Fruit fly (Drosophila melanogaster) whole organism, wandering third instar larva: ENCODE measurements around the gene CG4570.
A peak's percentile ranks its signal among the peaks of the same experiment; 100 is the strongest.

ENCODE experiments used
- Abd-B ChIP-seq: fragments of >200 bp; optimal IDR thresholded peaks from 2 replicates; lab custom pipeline; 2017; ENCODE audit warnings: missing biosample characterization, missing genetic modification characterization
- CG32264 ChIP-seq: fragments of 200-800 bp; sonication (Bioruptor generic); optimal IDR thresholded peaks from 2 replicates; lab custom pipeline; 2016; ENCODE audit warnings: missing biosample characterization, missing genetic modification characterization
- CG9705 ChIP-seq: fragments of 200-800 bp; sonication (Bioruptor generic); optimal IDR thresholded peaks from 2 replicates; lab custom pipeline; 2018; ENCODE audit warnings: missing biosample characterization, mild to moderate bottlenecking, missing genetic modification characterization
- GATAd ChIP-seq: sonication (Bioruptor generic); optimal IDR thresholded peaks from 2 replicates; lab custom pipeline; 2016; ENCODE audit warnings: missing biosample characterization, missing genetic modification characterization
- HLH106 ChIP-seq: fragments of 200-800 bp; optimal IDR thresholded peaks from 3 replicates; lab custom pipeline; 2019; ENCODE audit warnings: missing biosample characterization, mild to moderate bottlenecking, missing genetic modification characterization, moderate library complexity
- Hnf4 ChIP-seq: fragments of 200-800 bp; sonication (Bioruptor generic); optimal IDR thresholded peaks from 2 replicates; lab custom pipeline; 2016; ENCODE audit warnings: missing biosample characterization, mild to moderate bottlenecking, missing genetic modification characterization
- Hr78 ChIP-seq: fragments of >200 bp; optimal IDR thresholded peaks from 2 replicates; lab custom pipeline; 2017; ENCODE audit warnings: missing biosample characterization, missing genetic modification characterization
- Hr83 ChIP-seq: fragments of 200-300 bp; sonication (Bioruptor generic); optimal IDR thresholded peaks from 2 replicates; lab custom pipeline; 2016; ENCODE audit warnings: missing biosample characterization, mild to moderate bottlenecking, missing genetic modification characterization, moderate library complexity; ENCODE audit not compliant: poor library complexity, severe bottlenecking
- Myc ChIP-seq: fragments of >200 bp; optimal IDR thresholded peaks from 2 replicates; lab custom pipeline; 2017
- OdsH ChIP-seq: fragments of 200-800 bp; sonication (Bioruptor generic); optimal IDR thresholded peaks from 2 replicates; lab custom pipeline; 2016; ENCODE audit warnings: missing biosample characterization, mild to moderate bottlenecking, missing genetic modification characterization
- Rel ChIP-seq, 2 experiments: fragments of 200-800 bp; sonication (Bioruptor generic) in 1 of 2; optimal IDR thresholded peaks; 2 replicates in 1 of 2; 3 replicates in 1 of 2; lab custom pipeline; 2016 to 2019; ENCODE audit warnings: mild to moderate bottlenecking in 2 of 2, missing biosample characterization in 2 of 2, missing genetic modification characterization in 2 of 2, moderate library complexity in 1 of 2
- Sp1 ChIP-seq: fragments of 200-800 bp; sonication (Bioruptor generic); optimal IDR thresholded peaks from 3 replicates; lab custom pipeline; 2019; ENCODE audit warnings: missing biosample characterization, mild to moderate bottlenecking, missing genetic modification characterization, moderate library complexity
- Vsx2 ChIP-seq: fragments of 200-300, 225-300 bp; sonication (Bioruptor generic); optimal IDR thresholded peaks from 2 replicates; lab custom pipeline; 2018; ENCODE audit warnings: missing biosample characterization, missing genetic modification characterization; ENCODE audit not compliant: partially characterized antibody
- br ChIP-seq: fragments of 200-800 bp; sonication (Bioruptor generic); optimal IDR thresholded peaks from 2 replicates; lab custom pipeline; 2016; ENCODE audit warnings: missing biosample characterization, missing genetic modification characterization
- brk ChIP-seq: fragments of 200-800 bp; sonication (Bioruptor generic); optimal IDR thresholded peaks from 2 replicates; lab custom pipeline; 2016; ENCODE audit warnings: missing biosample characterization, mild to moderate bottlenecking, missing genetic modification characterization
- dl ChIP-seq, 2 experiments: fragments of 175-275, 200-275 bp in 1 of 2; fragments of 200-275 bp in 1 of 2; sonication (Bioruptor generic); optimal IDR thresholded peaks; lab custom pipeline; 2018; ENCODE audit warnings: mild to moderate bottlenecking in 2 of 2, missing biosample characterization in 2 of 2, missing genetic modification characterization in 2 of 2, moderate library complexity in 2 of 2; ENCODE audit not compliant: partially characterized antibody in 2 of 2, insufficient read depth in 1 of 2
- dmrt93B ChIP-seq: fragments of 200-800 bp; sonication (Bioruptor generic); optimal IDR thresholded peaks from 2 replicates; lab custom pipeline; 2018; ENCODE audit warnings: missing biosample characterization, mild to moderate bottlenecking, missing genetic modification characterization
- dsf ChIP-seq: sonication (Bioruptor generic); optimal IDR thresholded peaks from 2 replicates; lab custom pipeline; 2016; ENCODE audit warnings: missing biosample characterization, missing genetic modification characterization, borderline replicate concordance
- ey ChIP-seq: fragments of 200-800 bp; sonication (Bioruptor generic); optimal IDR thresholded peaks from 2 replicates; lab custom pipeline; 2016; ENCODE audit warnings: missing biosample characterization, missing genetic modification characterization
- foxo ChIP-seq, 2 experiments: fragments of 200-800 bp; sonication (Bioruptor generic); optimal IDR thresholded peaks; 2 replicates in 1 of 2; 3 replicates in 1 of 2; lab custom pipeline; 2016 to 2017; ENCODE audit warnings: missing biosample characterization in 2 of 2, missing genetic modification characterization in 2 of 2
- fru ChIP-seq: fragments of 200-800 bp; sonication (Bioruptor generic); optimal IDR thresholded peaks from 3 replicates; lab custom pipeline; 2016; ENCODE audit warnings: missing biosample characterization, mild to moderate bottlenecking, missing genetic modification characterization
- h ChIP-seq: fragments of 200-800 bp; sonication (Bioruptor generic); optimal IDR thresholded peaks from 3 replicates; lab custom pipeline; 2016; ENCODE audit warnings: missing biosample characterization, mild to moderate bottlenecking, missing genetic modification characterization
- jim ChIP-seq: fragments of 175-275, 200-325 bp; sonication (Bioruptor generic); optimal IDR thresholded peaks from 2 replicates; lab custom pipeline; 2016; ENCODE audit warnings: missing biosample characterization, mild to moderate bottlenecking, missing genetic modification characterization
- pan ChIP-seq: fragments of >200 bp; optimal IDR thresholded peaks from 2 replicates; lab custom pipeline; 2017
- psq ChIP-seq: fragments of 200-800 bp; sonication (Bioruptor generic); optimal IDR thresholded peaks from 3 replicates; lab custom pipeline; 2017; ENCODE audit warnings: missing biosample characterization, mild to moderate bottlenecking, missing genetic modification characterization, moderate library complexity
- rgr ChIP-seq: fragments of 200-800 bp; sonication (Bioruptor generic); optimal IDR thresholded peaks from 3 replicates; lab custom pipeline; 2016; ENCODE audit warnings: missing biosample characterization, mild to moderate bottlenecking, missing genetic modification characterization
- sage ChIP-seq: fragments of 200-800 bp; sonication (Bioruptor generic); optimal IDR thresholded peaks from 2 replicates; lab custom pipeline; 2016; ENCODE audit warnings: missing biosample characterization, mild to moderate bottlenecking, missing genetic modification characterization
- sv ChIP-seq: fragments of 200-800 bp; sonication (Bioruptor generic); optimal IDR thresholded peaks from 3 replicates; lab custom pipeline; 2016; ENCODE audit warnings: missing biosample characterization, missing genetic modification characterization
- tai ChIP-seq: sonication (Bioruptor generic); optimal IDR thresholded peaks from 2 replicates; lab custom pipeline; 2016; ENCODE audit warnings: missing biosample characterization, missing genetic modification characterization
- usp ChIP-seq: fragments of >200 bp; optimal IDR thresholded peaks from 2 replicates; lab custom pipeline; 2017; ENCODE audit warnings: missing biosample characterization, missing genetic modification characterization
- woc ChIP-seq: sonication (Bioruptor generic); optimal IDR thresholded peaks from 2 replicates; lab custom pipeline; 2016; ENCODE audit warnings: missing biosample characterization, mild to moderate bottlenecking, missing genetic modification characterization

CG4570 gene

DNA sequence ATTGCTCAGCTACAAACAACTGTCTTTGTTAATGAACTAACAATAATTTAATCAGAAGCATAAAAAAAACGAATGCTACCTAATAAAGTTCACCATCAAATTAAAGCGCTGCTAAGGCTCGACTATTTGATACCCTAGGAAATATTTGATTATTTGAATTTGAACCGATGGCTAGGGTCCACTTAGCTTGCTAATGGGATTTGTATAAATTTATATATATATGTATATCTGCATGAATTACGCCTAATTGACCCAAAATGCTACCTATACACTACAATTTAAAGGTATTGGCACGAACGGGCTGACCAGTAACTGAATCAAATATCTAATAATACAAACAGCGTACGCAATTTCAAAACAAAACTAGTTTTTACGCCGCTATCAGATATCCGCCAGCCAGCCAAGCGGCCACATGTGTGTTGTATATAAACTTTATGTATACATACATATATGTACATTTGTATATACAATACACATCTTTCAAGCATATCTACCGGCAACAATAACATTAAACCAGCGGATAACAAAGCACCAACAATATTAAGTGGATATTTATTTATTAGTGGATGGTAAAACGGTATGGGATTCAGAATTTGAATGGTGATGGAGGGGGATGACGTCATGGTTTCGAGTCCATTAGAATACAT lies 27.5 kb downstream of the CG4570 start:
- peak; percentile 18 for TF ChIP-seq h
- TF ChIP-seq Sp1 (GFP tag; lab: Kevin White, UChicago), result no peak
- peak in 1 of 2 experiments; percentile 20 for TF ChIP-seq foxo (GFP tag; optimal IDR thresholded peaks at IDR 0.05; lab: Kevin White, UChicago)
- TF ChIP-seq jim (GFP tag; lab: Kevin White, UChicago), result no peak
- TF ChIP-seq sv (GFP tag; lab: Kevin White, UChicago), result peak; percentile 0

DNA sequence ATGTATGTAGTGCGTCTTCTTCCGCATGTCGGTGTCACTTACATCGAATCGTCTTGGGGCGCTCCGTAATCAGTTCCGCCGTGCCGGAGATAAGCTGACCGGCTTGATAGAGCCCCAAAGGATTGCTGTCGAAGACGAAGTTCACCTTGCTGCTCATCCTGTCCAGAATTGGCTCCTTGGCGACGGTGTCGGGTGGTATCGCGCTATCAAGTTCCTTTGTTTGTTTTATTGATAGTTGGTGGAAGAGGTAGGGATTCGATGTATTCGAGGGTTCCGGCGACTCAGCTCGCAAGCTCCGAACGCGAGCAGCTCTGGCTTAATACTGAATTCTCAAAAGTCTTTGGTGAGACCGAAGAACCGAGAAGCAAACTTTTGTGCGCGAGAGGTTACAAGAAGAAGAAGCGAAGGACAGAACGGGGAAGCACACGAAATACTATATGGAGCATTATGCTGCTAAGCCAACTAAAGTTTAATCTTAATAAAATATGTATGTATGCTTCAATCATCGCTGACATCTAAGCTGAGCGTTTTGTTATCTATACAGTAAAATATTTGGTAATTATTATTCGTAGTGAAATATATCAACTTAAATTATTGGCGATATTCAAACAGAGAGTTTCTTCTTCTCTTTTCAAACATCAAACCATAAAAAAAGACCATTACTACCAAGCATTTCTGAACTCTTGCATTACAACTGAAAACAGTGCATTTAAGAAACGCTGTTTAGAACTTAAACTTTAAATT lies 28.2 kb downstream of the CG4570 start, which contains the start of gene CG14696:
CG14696 (minus strand) TSS at position 324 of the 744 bp plus-strand sequence.
- TF ChIP-seq usp (GFP tag; lab: Kevin White, UChicago) (no peak), Rel (GFP tag; optimal IDR thresholded peaks at IDR 0.05; lab: Kevin White, UChicago) (no peak), Rel (tag; optimal IDR thresholded peaks at IDR 0.05; lab: Kevin White, UChicago) (peak; percentile 97), rgr (GFP tag; lab: Kevin White, UChicago) (no peak), HLH106 (no peak), OdsH (GFP tag; lab: Kevin White, UChicago) (no peak), CG9705 (GFP tag; lab: Kevin White, UChicago) (no peak), jim (GFP tag; lab: Kevin White, UChicago) (no peak), dmrt93B (GFP tag; lab: Kevin White, UChicago) (no peak), Sp1 (GFP tag; lab: Kevin White, UChicago) (no peak)

DNA sequence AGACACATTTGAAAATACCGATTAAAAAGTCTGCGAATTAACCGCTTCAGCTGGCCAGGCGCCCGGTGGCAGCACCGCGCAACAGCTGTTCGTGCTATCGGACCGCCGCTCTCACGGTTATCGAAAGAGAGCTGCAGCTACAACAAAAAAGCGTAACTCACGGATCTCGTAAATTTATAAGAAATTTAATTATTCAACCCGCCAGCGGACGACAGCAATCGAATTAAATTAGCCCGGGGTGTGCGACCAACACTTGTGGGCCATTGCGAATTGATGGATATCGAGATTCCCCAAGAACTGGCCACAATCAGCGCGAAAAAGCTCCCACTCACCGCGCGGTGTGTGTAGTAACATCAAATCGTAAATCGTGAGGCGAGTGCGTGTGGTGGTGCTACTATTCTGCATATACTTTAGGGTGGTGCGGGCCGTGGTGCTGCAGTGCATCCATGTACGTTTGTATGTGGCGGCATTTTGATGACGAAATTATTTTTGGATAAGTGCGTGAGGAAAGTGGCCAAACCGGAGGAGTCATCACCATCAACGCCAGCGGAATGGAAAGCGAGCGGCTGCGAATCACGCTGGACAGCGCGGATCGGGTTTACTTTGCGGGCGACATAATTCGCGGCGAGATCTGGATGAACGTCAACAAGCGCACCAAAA lies 28.9 kb downstream of the CG4570 start, which contains the start of gene Leash:
Leash (plus strand) TSS at position 119 of the 660 bp plus-strand sequence.
- no peak for TF ChIP-seq Rel (GFP tag; optimal IDR thresholded peaks at IDR 0.05; lab: Kevin White, UChicago)
- no peak for TF ChIP-seq Rel (tag; optimal IDR thresholded peaks at IDR 0.05; lab: Kevin White, UChicago)
- TF ChIP-seq HLH106, result no peak
- TF ChIP-seq woc (GFP tag; lab: Kevin White, UChicago), result no peak
- TF ChIP-seq ey (GFP tag; lab: Kevin White, UChicago), result no peak
- TF ChIP-seq rgr (GFP tag; lab: Kevin White, UChicago), result no peak
- TF ChIP-seq Vsx2 (GFP tag; lab: Kevin White, UChicago), result no peak
- TF ChIP-seq Sp1 (GFP tag; lab: Kevin White, UChicago), result peak; percentile 10
- peak; percentile 13 for TF ChIP-seq OdsH (GFP tag; lab: Kevin White, UChicago)
- no peak for TF ChIP-seq dmrt93B (GFP tag; lab: Kevin White, UChicago)
- TF ChIP-seq sv (GFP tag; lab: Kevin White, UChicago), result no peak
- no peak for TF ChIP-seq dsf
- TF ChIP-seq Myc, result no peak
- no peak for TF ChIP-seq fru (GFP tag; lab: Kevin White, UChicago)
- no peak for TF ChIP-seq tai (GFP tag; lab: Kevin White, UChicago)
- TF ChIP-seq Abd-B, result no peak
- no peak for TF ChIP-seq CG9705 (GFP tag; lab: Kevin White, UChicago)
- TF ChIP-seq jim (GFP tag; lab: Kevin White, UChicago), result no peak

DNA sequence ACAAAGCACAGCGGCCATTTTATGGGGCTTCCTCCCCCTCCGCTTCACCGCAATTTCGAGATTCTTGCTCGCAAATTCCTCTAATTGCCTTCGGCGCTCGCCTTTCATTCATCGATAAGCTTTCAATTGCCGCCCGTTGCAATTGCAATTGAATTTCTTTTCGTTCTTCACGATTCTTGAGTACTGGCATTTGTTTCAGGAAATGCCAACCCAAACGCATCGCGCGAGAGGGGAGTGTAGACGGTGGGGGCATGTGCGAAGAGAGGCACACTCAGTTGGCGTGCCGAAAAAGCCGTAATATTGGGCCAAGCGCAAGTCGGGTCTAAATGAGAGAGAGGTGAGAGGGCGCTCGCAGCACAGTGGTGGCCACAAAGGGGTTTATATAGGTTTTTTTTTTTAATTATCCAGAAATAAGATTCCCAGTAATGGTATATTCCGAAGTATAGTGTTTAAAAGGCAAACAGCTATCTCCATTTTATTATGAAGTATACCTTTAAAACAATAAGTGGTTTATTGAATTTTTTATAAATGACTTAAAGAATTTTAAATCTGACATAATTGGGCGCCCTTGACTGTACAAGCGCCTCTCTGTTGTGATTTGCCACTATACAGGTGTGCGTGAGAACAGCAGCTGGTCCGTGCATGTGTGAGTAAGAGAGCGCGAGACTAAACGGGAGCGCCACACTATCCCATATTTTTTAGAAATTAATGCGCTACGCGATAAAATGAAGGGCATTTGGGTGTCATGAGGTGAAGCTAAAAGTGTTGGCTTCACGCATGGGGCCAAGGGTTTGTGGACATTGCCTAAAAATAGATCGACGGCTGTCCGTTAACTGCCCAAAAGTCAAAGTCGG lies 30.1 kb downstream of the CG4570 start:
- TF ChIP-seq brk (peak; percentile 90), ey (GFP tag; lab: Kevin White, UChicago) (peak; percentile 95), pan (no peak), Sp1 (GFP tag; lab: Kevin White, UChicago) (peak; percentile 94), OdsH (GFP tag; lab: Kevin White, UChicago) (peak; percentile 96), HLH106 (peak; percentile 84), br (peak; percentile 93), dsf (peak; percentile 59), GATAd (GFP tag; lab: Kevin White, UChicago) (no peak), fru (GFP tag; lab: Kevin White, UChicago) (peak; percentile 96), woc (GFP tag; lab: Kevin White, UChicago) (peak; percentile 97), Hnf4 (peak; percentile 88), Abd-B (no peak), sv (GFP tag; lab: Kevin White, UChicago) (peak; percentile 83), usp (GFP tag; lab: Kevin White, UChicago) (no peak), foxo (GFP tag; optimal IDR thresholded peaks at IDR 0.05; lab: Kevin White, UChicago) (peak; percentile 47 to 97), Rel (GFP tag; optimal IDR thresholded peaks at IDR 0.05; lab: Kevin White, UChicago) (no peak), Rel (tag; optimal IDR thresholded peaks at IDR 0.05; lab: Kevin White, UChicago) (peak; percentile 23), Hr78 (GFP tag; lab: Kevin White, UChicago) (no peak), tai (GFP tag; lab: Kevin White, UChicago) (no peak), Vsx2 (GFP tag; lab: Kevin White, UChicago) (peak; percentile 51), CG32264 (GFP tag; lab: Kevin White, UChicago) (peak; percentile 71), psq (GFP tag; lab: Kevin White, UChicago) (peak; percentile 93), jim (GFP tag; lab: Kevin White, UChicago) (no peak), rgr (GFP tag; lab: Kevin White, UChicago) (peak; percentile 94), dl (GFP tag; optimal IDR thresholded peaks at IDR 0.05; lab: Kevin White, UChicago; ENCODE audit: insufficient read depth in 1 of 2, partially characterized antibody in 2 of 2) (peak; percentile 11 to 66), Hr83 (GFP tag; lab: Kevin White, UChicago) (peak; percentile 3), CG9705 (GFP tag; lab: Kevin White, UChicago) (peak; percentile 71), sage (peak; percentile 78), dmrt93B (GFP tag; lab: Kevin White, UChicago) (peak; percentile 79), h (peak; percentile 96)
